Fruit fly (Drosophila melanogaster) whole organism, larva: ENCODE measurements around the gene CYLD.
A peak's percentile ranks its signal among the peaks of the same experiment; 100 is the strongest.

Experiments used
- noc ChIP-seq: fragments of 200-800 bp; sonication (Bioruptor generic); optimal IDR thresholded peaks from 3 replicates; lab custom pipeline; 2019; ENCODE audit warnings: missing biosample characterization, mild to moderate bottlenecking, missing genetic modification characterization, moderate library complexity

Gene CYLD

DNA sequence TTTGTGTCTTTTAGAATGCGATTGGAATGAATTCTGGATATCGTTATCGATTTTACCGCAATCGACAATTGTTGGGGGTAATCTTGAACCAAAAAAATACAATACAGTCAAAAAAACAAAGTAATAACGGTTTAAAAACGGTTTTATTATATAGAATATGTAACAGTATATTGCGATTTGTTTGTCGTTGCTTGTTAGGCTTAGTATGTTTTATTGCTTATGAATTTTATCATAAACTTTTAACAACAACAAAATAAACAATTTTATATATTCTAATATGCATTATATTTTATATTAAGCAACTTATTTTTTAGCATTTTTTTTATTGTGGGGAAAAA lies at the start of gene CYLD:
Gene CYLD, minus strand, starts transcription at position 38 of the 338 bp plus-strand sequence.
- no peak for TF ChIP-seq noc

DNA sequence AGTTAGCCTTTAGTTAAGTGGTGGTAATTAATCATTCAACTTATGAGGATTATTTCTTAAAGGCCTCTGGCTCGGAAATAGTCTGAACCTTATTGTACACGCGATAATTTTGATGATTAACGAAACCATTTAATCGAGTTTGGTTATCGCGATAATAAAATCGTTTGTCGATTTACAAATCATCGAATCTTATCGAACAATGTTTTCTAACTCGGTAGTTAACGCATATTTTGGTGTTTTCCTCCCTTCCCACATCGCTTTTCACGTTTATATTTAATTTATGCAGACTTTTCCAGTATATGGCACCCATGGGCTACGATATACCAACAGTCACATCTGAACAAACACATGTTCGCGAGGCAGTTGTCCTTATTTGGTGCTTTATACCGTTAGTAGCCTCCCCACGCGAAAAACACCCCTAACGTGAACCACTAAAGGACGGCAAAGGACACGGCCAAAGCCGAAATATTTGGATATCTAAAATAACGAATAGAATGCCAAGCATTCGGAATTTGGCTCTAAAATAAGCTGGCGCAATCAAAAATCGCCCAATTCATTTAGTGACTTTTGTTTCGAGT lies 44.5 kb upstream of the CYLD start, which contains the start of gene Frmd5:
Gene Frmd5, plus strand, starts transcription at position 414 of the 578 bp plus-strand sequence.
- TF ChIP-seq noc = no peak

DNA sequence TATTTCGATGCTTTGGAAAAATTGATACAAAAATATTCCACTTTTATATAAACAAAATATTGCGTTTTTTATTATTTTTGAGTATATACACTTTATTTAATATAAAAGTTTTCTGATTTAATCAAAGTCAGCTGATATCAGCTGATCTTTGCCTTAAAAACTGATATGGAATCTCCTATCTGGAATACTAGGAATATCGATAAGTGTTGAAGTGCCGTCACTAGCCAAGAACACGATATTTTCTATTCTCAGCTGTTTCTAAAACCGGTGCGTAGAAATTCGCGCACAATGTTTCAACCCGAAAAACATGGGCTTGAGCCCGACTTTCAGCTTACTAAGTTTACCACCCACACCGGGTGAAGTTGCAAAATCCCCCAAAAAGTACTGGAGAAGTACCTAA lies 42.8 kb upstream of the CYLD start, which contains the start of gene Sps2:
Gene Sps2, plus strand, starts transcription at position 124 of the 400 bp plus-strand sequence.
- no peak for TF ChIP-seq noc

DNA sequence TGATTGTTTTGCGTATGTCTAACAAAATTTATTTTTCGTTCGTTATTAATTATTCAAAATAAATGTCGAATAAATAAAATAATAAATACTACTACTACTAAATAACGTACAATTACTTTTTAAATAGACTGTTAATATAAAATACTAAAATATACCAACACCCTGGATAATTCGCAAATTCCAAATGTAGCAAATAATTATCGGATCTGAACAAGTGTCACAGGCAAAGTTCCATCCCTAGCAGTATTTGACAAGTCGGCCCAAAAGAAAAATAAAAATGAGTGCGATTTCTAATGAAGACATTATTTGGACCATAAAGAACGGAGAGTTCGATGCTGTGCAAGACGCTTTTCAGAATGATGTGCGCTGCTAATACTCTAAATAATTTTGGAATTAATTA lies 41.8 kb upstream of the CYLD start, which contains the start of gene CG31715:
Gene CG31715, plus strand, starts transcription at position 212 of the 400 bp plus-strand sequence.
- peak; percentile 14 for TF ChIP-seq noc

DNA sequence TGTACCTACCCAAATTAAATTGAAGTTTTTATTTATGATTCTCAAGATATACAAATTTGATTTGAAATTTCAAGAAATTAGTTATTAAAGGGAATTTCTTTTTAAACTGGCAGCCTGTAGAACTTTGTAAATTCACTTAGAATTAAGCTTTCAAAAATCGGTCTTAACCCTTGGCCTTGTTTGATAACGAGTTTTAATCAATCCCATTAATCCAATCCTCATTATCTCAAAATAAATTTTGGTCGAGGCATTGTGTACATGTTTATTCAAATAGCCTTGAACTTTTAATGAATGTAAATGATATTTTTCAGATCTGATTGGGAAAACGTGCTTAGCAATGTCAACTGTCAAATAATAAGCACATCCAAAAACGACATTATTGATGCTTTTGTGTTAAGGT lies 40.2 kb upstream of the CYLD start:
- no peak for TF ChIP-seq noc

DNA sequence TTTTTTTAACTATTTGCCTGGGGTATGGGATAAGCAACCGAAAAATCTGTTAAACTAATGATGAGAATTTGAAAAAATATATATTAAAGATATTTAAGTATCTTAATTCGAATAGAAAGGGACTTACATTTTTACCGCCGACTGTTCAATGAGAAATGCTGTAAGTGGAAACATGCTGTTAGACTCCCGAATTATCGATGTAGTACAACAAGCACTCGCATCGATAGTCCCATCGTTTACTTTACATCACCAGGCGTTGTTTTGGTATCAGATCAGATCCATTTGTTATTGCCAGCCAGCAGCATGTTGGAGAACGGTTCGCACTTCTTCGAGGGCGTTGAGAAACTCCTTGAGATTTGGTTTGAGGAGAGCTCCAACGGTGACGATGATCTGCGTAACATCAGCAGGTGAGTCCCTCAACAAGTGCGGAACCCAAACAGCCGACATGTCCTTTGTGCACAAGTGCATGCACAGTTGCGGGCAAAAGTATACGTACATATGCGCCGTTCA lies 39.6 kb upstream of the CYLD start, which contains the start of gene SamDC:
Gene SamDC, plus strand, starts transcription at position 246 of the 510 bp plus-strand sequence.
- no peak for TF ChIP-seq noc

DNA sequence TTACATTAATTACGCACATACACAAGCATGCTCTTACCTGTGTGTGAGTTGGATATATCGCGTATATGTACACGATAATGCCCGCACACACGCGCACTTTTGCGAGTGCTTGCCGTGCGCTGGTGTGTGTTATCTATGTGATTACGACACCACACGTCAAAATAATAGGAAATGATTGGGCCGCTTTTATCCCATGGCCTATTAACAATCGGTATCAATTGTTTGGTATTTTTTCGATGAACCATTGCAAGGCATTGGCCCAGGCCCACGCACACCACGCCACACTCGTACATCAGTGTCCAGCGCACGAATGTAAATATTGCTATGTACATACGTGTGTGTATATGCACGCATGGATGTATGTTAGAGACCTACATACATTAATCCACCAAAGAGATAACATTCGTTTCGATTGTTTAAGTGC lies 35.2 kb upstream of the CYLD start:
- TF ChIP-seq noc = peak; percentile 89

DNA sequence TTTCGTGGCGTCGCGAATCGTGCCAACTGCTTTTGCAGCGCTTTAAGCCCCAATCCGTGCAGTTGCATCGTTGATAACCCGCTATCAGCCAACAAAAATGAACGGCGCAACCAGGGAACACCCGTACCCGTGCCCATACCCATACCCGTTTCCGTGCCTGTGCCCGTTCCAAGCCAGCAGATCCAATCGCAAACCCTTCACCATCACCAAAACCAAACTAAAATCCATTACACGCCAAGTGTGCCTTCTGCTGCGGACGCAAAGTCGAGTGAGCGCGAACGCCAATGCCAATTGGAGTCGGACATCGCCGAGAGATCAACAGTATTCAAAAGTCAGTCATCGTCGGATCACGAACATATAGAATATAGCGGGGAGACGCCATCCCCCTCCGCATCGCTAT lies 34.6 kb upstream of the CYLD start:
- TF ChIP-seq noc = no peak

DNA sequence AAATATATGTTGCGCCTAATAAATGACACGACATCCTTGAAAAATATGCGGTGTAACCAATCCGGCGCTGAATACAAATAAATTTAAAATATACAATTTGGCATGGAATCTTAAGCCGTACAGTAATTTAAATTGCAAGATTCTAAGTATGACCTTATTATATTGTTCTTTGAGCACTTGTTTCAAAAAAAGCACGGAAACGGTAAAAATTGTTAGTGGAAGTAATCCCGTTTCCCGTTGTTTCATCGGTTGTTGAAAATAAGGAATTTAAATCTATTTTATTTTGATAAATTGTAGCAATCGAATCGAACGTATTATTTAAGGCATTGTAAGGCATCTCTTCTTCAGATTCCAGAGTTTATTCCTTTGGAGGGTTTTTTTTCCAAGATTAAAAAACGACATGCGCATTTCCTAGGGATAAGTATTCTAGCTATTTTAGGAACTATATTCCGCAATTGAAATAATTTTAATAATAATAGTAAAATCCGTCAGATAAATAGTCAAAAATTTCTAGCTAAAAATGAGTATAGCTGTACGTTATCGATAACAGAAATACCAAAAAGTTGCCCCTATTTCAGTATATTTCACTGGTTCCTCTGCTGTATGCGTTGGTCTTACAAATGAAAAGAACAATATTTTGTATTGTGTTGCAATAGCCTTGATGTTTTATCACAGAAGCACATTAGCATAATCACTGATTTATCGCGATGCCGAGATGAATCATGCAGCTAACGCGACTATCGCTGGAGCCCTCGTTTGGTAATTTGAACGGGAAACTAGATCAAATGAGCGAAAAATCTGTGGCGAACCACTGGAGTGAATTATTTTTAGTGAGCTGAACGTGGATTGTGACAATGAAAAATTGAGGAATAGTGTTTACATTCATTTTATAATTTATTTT lies 33.7 kb upstream of the CYLD start, which contains the start of gene GATAd:
Gene GATAd, plus strand, starts transcription at position 644 of the 901 bp plus-strand sequence.
- TF ChIP-seq noc = no peak

DNA sequence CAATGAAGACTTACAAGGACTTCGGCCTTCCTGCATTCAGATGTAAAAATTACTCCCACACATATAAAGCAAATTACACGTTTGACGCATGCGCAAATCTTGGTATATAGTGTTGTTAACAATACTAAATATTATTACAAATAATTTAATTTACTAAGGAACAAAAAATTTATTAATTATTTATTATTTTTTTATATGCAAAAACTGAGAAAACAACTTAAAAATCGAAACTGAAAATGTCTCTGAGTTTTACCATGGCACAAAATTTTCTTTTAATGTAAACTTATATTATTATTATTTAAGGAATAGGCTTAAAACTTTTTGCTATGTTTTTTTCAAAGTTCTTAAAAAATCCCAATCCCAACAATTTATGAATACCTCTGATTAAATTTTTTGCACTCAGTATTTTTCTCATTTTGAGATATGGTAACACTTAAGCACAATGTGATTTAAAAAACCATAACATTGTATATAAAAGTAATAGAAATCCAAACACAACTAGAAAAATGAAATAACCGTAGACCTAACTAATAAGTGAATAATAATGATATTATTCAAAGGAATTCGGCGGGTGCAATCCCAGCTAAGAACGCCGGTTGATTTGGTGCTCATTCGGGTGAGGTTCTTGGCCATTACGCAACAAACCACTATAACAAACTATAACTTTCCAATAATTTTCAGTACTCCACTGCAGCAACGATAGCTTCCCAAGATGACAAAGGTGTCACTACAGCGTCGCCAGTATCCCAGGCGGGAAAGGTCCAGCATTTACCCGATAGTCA lies 31.6 kb upstream of the CYLD start, which contains the start of the genes Schip1 and Cox10:
Gene Schip1, minus strand, starts transcription at position 51 of the 782 bp plus-strand sequence.
Gene Cox10, plus strand, starts transcription at position 406 of the 782 bp plus-strand sequence.
- no peak for TF ChIP-seq noc

DNA sequence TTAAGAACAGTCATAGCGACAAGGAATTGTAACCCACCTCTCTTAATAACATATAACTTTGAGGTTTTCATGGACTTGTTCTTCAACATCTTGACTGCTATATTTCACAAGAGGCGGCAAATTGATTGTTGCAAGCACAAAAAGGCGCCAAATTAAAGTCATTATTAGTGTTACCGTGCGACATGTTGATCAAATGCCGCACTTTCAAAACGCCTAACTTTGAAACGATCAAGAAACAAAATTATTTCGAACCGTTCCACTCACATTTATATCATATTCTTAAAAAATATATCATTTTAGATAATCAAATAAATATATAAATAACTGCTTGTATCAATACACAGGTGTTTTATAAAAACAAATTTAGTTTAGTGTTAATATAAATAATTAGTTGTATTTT lies 28.1 kb upstream of the CYLD start, which contains the start of gene RnrL:
Gene RnrL, minus strand, starts transcription at position 154 of the 400 bp plus-strand sequence.
- TF ChIP-seq noc = no peak

DNA sequence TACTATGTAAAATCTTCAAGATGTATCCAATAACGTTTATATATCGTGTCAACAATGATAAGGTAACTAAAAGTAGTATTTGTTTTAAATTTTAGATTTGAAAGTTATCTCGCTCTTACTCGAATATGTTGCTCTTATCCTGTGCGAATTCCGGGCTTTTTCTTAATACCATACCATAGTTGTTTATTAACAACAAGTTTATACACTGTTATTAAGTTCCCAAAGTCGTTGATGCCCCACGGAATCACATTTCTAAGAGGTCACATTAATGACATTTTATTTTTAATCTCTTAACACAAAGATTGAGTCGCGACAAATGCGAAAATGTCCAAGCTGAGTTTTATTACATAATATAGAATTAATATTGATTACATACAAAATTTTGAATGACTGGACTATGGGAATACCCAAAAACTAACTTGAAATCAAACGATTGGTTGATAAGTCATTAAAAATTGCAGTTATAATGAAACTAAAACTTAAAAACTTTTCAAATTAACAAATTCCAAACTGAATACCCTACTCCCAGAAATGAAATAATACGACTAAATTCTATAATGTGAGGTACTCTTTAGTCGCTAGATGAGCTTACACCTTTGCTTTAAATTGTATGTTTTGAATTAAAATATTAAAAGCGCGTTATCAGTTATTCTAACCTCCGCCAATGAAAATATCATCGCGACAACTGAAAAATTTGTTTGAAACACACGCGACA lies 23.3 kb upstream of the CYLD start, which contains the start of gene CG5381:
Gene CG5381, minus strand, starts transcription at position 330 of the 715 bp plus-strand sequence.
- peak; percentile 62 for TF ChIP-seq noc

DNA sequence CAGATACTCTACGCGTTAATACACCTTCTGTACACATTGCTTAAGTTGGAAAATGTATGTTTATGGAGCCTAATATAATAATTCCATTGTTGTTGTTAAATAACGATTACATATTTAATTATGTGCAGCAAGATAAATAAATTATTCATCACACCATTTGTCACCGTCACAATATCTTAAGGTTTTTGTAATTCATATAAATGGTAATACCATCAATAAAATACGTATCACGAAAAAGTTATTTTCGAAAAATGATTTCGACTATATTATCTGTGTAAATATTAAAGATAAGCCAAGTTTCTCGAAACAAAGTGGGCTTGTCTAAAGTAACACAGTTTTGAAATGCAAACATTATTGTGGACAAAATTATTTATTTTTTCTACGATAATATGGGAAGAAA lies 22.5 kb upstream of the CYLD start, which contains the start of gene CG4995:
Gene CG4995, plus strand, starts transcription at position 301 of the 400 bp plus-strand sequence.
- TF ChIP-seq noc = no peak

DNA sequence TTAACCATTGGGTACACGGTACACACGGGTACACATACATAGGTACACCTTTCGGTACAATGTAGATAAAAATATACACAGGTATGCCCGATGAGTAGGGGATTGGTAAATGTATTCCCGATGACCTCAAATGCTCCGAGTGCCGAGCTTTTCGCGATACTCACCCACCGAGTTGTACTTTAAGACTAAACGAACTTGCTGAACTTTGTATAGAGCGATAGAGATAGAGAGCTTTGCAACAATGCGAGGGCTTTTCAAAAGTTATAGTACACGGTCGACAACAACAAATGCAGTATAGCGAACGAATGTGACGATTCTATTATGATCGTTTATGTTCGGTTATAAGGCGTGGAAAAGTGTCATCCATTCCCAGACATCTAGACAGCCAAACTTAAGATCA lies 22.0 kb upstream of the CYLD start:
- peak; percentile 35 for TF ChIP-seq noc

DNA sequence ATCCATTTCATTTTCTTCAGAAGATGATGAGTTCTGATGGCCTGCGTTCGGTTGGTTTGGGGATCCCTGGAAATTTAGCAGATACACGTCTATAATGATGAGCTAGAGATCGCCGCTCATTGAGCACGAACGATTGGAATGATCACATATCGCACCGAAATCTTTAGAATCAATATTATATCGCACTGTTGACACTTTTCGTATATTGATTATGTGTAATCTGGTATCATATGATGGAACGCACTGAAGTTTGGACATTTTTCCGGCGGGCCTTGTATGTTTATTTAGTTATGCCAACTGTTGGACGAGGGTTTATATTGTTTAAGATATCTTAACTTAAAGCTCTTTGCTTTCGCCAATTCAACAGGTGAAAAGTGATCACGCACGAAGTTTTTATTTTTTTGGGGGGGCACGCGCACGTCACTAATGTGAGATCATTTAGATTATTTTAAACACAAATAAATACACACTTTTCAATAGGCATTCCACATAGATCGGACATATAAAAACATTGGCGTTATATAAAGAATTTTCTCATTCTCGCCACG lies 21.5 kb upstream of the CYLD start:
- no peak for TF ChIP-seq noc
